Fruit fly (Drosophila melanogaster) whole organism, embryonic: ENCODE results near the gene Lst8.
A peak's percentile ranks its signal among the peaks of the same experiment; 100 is the strongest.

Source experiments
- B-H1 ChIP-seq: fragments of 200-800 bp; sonication (Bioruptor generic); IDR thresholded peaks from 3 replicates; pipeline ENCODE4 v1.3.6; 2022; ENCODE audit warnings: missing biosample characterization, missing genetic modification characterization
- CG10979 ChIP-seq: fragments of 200-800 bp; sonication (Bioruptor generic); optimal IDR thresholded peaks from 2 replicates; lab custom pipeline; 2018; ENCODE audit warnings: missing biosample characterization, mild to moderate bottlenecking, missing genetic modification characterization, moderate library complexity
- CG11695 ChIP-seq: fragments of 200-800 bp; sonication (Bioruptor generic); IDR thresholded peaks from 3 replicates; pipeline ENCODE4 v1.3.6; 2022; ENCODE audit warnings: missing biosample characterization, missing genetic modification characterization
- CG12071 ChIP-seq: fragments of 200-800 bp; sonication (Bioruptor generic); optimal IDR thresholded peaks from 3 replicates; lab custom pipeline; 2018; ENCODE audit warnings: missing biosample characterization, mild to moderate bottlenecking, missing genetic modification characterization
- CG12236 ChIP-seq: fragments of 200-800 bp; sonication (Bioruptor generic); optimal IDR thresholded peaks from 2 replicates; lab custom pipeline; 2016; ENCODE audit warnings: missing biosample characterization, missing genetic modification characterization
- CG12299 ChIP-seq: fragments of 200-800 bp; sonication (Bioruptor generic); optimal IDR thresholded peaks from 2 replicates; lab custom pipeline; 2018; ENCODE audit warnings: missing biosample characterization, mild to moderate bottlenecking, missing genetic modification characterization
- CG13296 ChIP-seq: fragments of 200-800 bp; sonication (Bioruptor generic); optimal IDR thresholded peaks from 3 replicates; lab custom pipeline; 2018; ENCODE audit warnings: missing biosample characterization, mild to moderate bottlenecking, missing genetic modification characterization
- CG1602 ChIP-seq: fragments of 200-800 bp; sonication (Bioruptor generic); optimal IDR thresholded peaks from 3 replicates; lab custom pipeline; 2016; ENCODE audit warnings: missing biosample characterization, missing genetic modification characterization
- CG17802 ChIP-seq: fragments of 200-800 bp; sonication (Bioruptor generic); optimal IDR thresholded peaks from 2 replicates; lab custom pipeline; 2018; ENCODE audit warnings: missing biosample characterization, mild to moderate bottlenecking, missing genetic modification characterization, moderate library complexity
- CG17912 ChIP-seq: fragments of 200-800 bp; sonication (Bioruptor generic); optimal IDR thresholded peaks from 2 replicates; lab custom pipeline; 2018; ENCODE audit warnings: missing biosample characterization, mild to moderate bottlenecking, missing genetic modification characterization
- CG2129 ChIP-seq: fragments of 200-800 bp; sonication (Bioruptor generic); IDR thresholded peaks from 2 replicates; pipeline ENCODE4 v1.3.6; 2022; ENCODE audit warnings: missing biosample characterization, missing genetic modification characterization; ENCODE audit not compliant: partially characterized antibody
- CG2199 ChIP-seq: fragments of 200-800 bp; sonication (Bioruptor generic); IDR thresholded peaks from 3 replicates; pipeline ENCODE4 v1.3.6; 2022; ENCODE audit warnings: missing biosample characterization, missing genetic modification characterization
- CG3407 ChIP-seq: fragments of 200-800 bp; sonication (Bioruptor generic); optimal IDR thresholded peaks from 2 replicates; lab custom pipeline; 2018; ENCODE audit warnings: missing biosample characterization, mild to moderate bottlenecking, missing genetic modification characterization
- CG5245 ChIP-seq: fragments of 200-800 bp; sonication (Bioruptor generic); optimal IDR thresholded peaks from 3 replicates; lab custom pipeline; 2016; ENCODE audit warnings: missing biosample characterization, missing genetic modification characterization
- CG8290 ChIP-seq, 3 experiments: fragments of 200-800 bp; sonication (Bioruptor generic); optimal IDR thresholded peaks; 2 replicates each; lab custom pipeline; 2016 to 2019; ENCODE audit warnings: missing biosample characterization in 3 of 3, missing genetic modification characterization in 3 of 3, mild to moderate bottlenecking in 2 of 3, moderate library complexity in 1 of 3
- CG9932 ChIP-seq: fragments of 200-800 bp; sonication (Bioruptor generic); IDR thresholded peaks from 2 replicates; pipeline ENCODE4 v1.3.6; 2022; ENCODE audit warnings: missing biosample characterization, missing genetic modification characterization
- Chrac-16 ChIP-seq: fragments of 200-800 bp; sonication (Bioruptor generic); optimal IDR thresholded peaks from 3 replicates; lab custom pipeline; 2016; ENCODE audit warnings: missing biosample characterization, missing genetic modification characterization
- Drgx ChIP-seq: fragments of 200-800 bp; sonication (Bioruptor generic); IDR thresholded peaks from 2 replicates; pipeline ENCODE4 v1.3.6; 2022; ENCODE audit warnings: missing biosample characterization, missing genetic modification characterization
- H2.0 ChIP-seq: fragments of 200-800 bp; sonication (Bioruptor generic); IDR thresholded peaks from 2 replicates; pipeline ENCODE4 v1.3.6; 2022; ENCODE audit warnings: missing biosample characterization, missing genetic modification characterization
- HLH4C ChIP-seq: fragments of 200-800 bp; sonication (Bioruptor generic); IDR thresholded peaks from 3 replicates; pipeline ENCODE4 v1.3.6; 2022; ENCODE audit warnings: missing biosample characterization, missing genetic modification characterization; ENCODE audit not compliant: partially characterized antibody
- HmgZ ChIP-seq: fragments of 200-800 bp; sonication (Bioruptor generic); optimal IDR thresholded peaks from 2 replicates; lab custom pipeline; 2018; ENCODE audit warnings: missing biosample characterization, mild to moderate bottlenecking, missing genetic modification characterization
- Hr51 ChIP-seq, 2 experiments: fragments of 200-800 bp; sonication (Bioruptor generic); optimal IDR thresholded peaks; 2 replicates in 1 of 2; 3 replicates in 1 of 2; lab custom pipeline; 2016 to 2018; ENCODE audit warnings: missing biosample characterization in 2 of 2, missing genetic modification characterization in 2 of 2, mild to moderate bottlenecking in 1 of 2, moderate library complexity in 1 of 2
- MTF-1 ChIP-seq: fragments of 200-800 bp; sonication (Bioruptor generic); optimal IDR thresholded peaks from 2 replicates; lab custom pipeline; 2018; ENCODE audit warnings: missing biosample characterization, mild to moderate bottlenecking, missing genetic modification characterization, borderline replicate concordance
- Poxn ChIP-seq: fragments of 200-800 bp; sonication (Bioruptor generic); IDR thresholded peaks from 2 replicates; pipeline ENCODE4 v1.3.6; 2022; ENCODE audit warnings: missing biosample characterization, missing genetic modification characterization
- Sry-β ChIP-seq: fragments of 200-800 bp; sonication (Bioruptor generic); optimal IDR thresholded peaks from 2 replicates; lab custom pipeline; 2018; ENCODE audit warnings: missing biosample characterization, mild to moderate bottlenecking, missing genetic modification characterization, moderate library complexity
- al ChIP-seq: fragments of 200-800 bp; sonication (Bioruptor generic); IDR thresholded peaks from 2 replicates; pipeline ENCODE4 v1.3.6; 2022; ENCODE audit warnings: missing biosample characterization, missing genetic modification characterization
- aop ChIP-seq: fragments of 200-800 bp; sonication (Bioruptor generic); IDR thresholded peaks from 2 replicates; pipeline ENCODE4 v1.3.6; 2022; ENCODE audit warnings: missing biosample characterization, missing genetic modification characterization
- ase ChIP-seq: fragments of 200-800 bp; sonication (Bioruptor generic); IDR thresholded peaks from 3 replicates; pipeline ENCODE4 v1.3.6; 2022; ENCODE audit warnings: missing biosample characterization, missing genetic modification characterization
- bcd ChIP-seq: fragments of 200-800 bp; sonication (Bioruptor generic); optimal IDR thresholded peaks from 2 replicates; lab custom pipeline; 2017; ENCODE audit warnings: missing biosample characterization, mild to moderate bottlenecking, missing genetic modification characterization
- cato ChIP-seq: fragments of 200-800 bp; sonication (Bioruptor generic); optimal IDR thresholded peaks from 2 replicates; lab custom pipeline; 2016; ENCODE audit warnings: missing biosample characterization, missing genetic modification characterization, borderline replicate concordance
- caup ChIP-seq: fragments of 200-800 bp; sonication (Bioruptor generic); optimal IDR thresholded peaks from 3 replicates; lab custom pipeline; 2017; ENCODE audit warnings: missing biosample characterization, mild to moderate bottlenecking, missing genetic modification characterization, moderate library complexity; ENCODE audit not compliant: severe bottlenecking
- kah ChIP-seq: fragments of 200-800 bp; sonication (Bioruptor generic); optimal IDR thresholded peaks from 2 replicates; lab custom pipeline; 2018; ENCODE audit warnings: missing biosample characterization, mild to moderate bottlenecking, missing genetic modification characterization
- ken ChIP-seq: fragments of 200-800 bp; sonication (Bioruptor generic); IDR thresholded peaks from 3 replicates; pipeline ENCODE4 v1.3.6; 2022; ENCODE audit warnings: missing biosample characterization, missing genetic modification characterization
- lmd ChIP-seq: fragments of 200-800 bp; sonication (Bioruptor generic); IDR thresholded peaks from 2 replicates; pipeline ENCODE4 v1.3.6; 2022; ENCODE audit warnings: missing biosample characterization, missing genetic modification characterization
- lov ChIP-seq, 2 experiments: fragments of 200-800 bp in 1 of 2; fragments of >200 bp in 1 of 2; sonication (Bioruptor generic) in 1 of 2; IDR thresholded peaks in 1 of 2; optimal IDR thresholded peaks in 1 of 2; 2 replicates in 1 of 2; 3 replicates in 1 of 2; pipeline versions ENCODE4 v1.3.6 to Lab custom; 2017 to 2022; ENCODE audit warnings: missing biosample characterization in 1 of 2, missing genetic modification characterization in 1 of 2
- mam ChIP-seq: fragments of 200-800 bp; sonication (Bioruptor generic); optimal IDR thresholded peaks from 3 replicates; lab custom pipeline; 2016; ENCODE audit warnings: missing biosample characterization, missing genetic modification characterization
- mirr ChIP-seq: fragments of 200-800 bp; sonication (Bioruptor generic); optimal IDR thresholded peaks from 3 replicates; lab custom pipeline; 2018; ENCODE audit warnings: missing biosample characterization, mild to moderate bottlenecking, missing genetic modification characterization
- oc ChIP-seq: fragments of 200-800 bp; sonication (Bioruptor generic); optimal IDR thresholded peaks from 2 replicates; lab custom pipeline; 2018; ENCODE audit warnings: missing biosample characterization, mild to moderate bottlenecking, missing genetic modification characterization, moderate library complexity
- rib ChIP-seq: fragments of 200-800 bp; sonication (Bioruptor generic); IDR thresholded peaks from 2 replicates; pipeline ENCODE4 v1.3.6; 2022; ENCODE audit warnings: missing biosample characterization, missing genetic modification characterization
- row ChIP-seq: fragments of 200-800 bp; sonication (Bioruptor generic); IDR thresholded peaks from 3 replicates; pipeline ENCODE4 v1.3.6; 2022; ENCODE audit warnings: missing biosample characterization, missing genetic modification characterization
- seq ChIP-seq: fragments of 200-800 bp; sonication (Bioruptor generic); IDR thresholded peaks from 2 replicates; pipeline ENCODE4 v1.3.6; 2022; ENCODE audit warnings: missing biosample characterization, missing genetic modification characterization
- sim ChIP-seq: fragments of 200-800 bp; sonication (Bioruptor generic); IDR thresholded peaks from 2 replicates; pipeline ENCODE4 v1.3.6; 2022; ENCODE audit warnings: missing biosample characterization, missing genetic modification characterization
- sr ChIP-seq: fragments of 200-800 bp; sonication (Bioruptor generic); IDR thresholded peaks from 3 replicates; pipeline ENCODE4 v1.3.6; 2022; ENCODE audit warnings: missing biosample characterization, missing genetic modification characterization
- ssp ChIP-seq: fragments of 200-800 bp; sonication (Bioruptor generic); IDR thresholded peaks from 2 replicates; pipeline ENCODE4 v1.3.6; 2022; ENCODE audit warnings: missing biosample characterization, missing genetic modification characterization
- tgo ChIP-seq: fragments of 200-800 bp; sonication (Bioruptor generic); IDR thresholded peaks from 3 replicates; pipeline ENCODE4 v1.3.6; 2022; ENCODE audit warnings: missing biosample characterization, missing genetic modification characterization
- vnd ChIP-seq: fragments of 200-800 bp; sonication (Bioruptor generic); IDR thresholded peaks from 3 replicates; pipeline ENCODE4 v1.3.6; 2022; ENCODE audit warnings: missing biosample characterization, missing genetic modification characterization; ENCODE audit not compliant: partially characterized antibody
- z ChIP-seq: fragments of 200-800 bp; sonication (Bioruptor generic); IDR thresholded peaks from 3 replicates; pipeline ENCODE4 v1.3.6; 2022; ENCODE audit warnings: missing biosample characterization, missing genetic modification characterization
- zfh1 ChIP-seq: fragments of 200-800 bp; sonication (Bioruptor generic); IDR thresholded peaks from 3 replicates; pipeline ENCODE4 v1.3.6; 2022; ENCODE audit warnings: missing biosample characterization, missing genetic modification characterization

Lst8 gene

dm6 chrX:9585359-9586002 lies 20.3 kb downstream of the Lst8 start, which contains the start of gene Hex-A (continued):
- no peak for TF ChIP-seq CG2129 (GFP tag; lab: Robert Waterston, UW)
- peak; percentile 56; the same call in 2 of the 3 replicates for TF ChIP-seq sr (GFP tag; lab: Robert Waterston, UW)
- peak; percentile 86 to 99 for TF ChIP-seq Hr51 (GFP tag; optimal IDR thresholded peaks at IDR 0.05; lab: Kevin White, UChicago)
- TF ChIP-seq CG10979 (tag; lab: Kevin White, UChicago), result peak; percentile 98
- TF ChIP-seq CG1602 (GFP tag; lab: Kevin White, UChicago), result peak; percentile 87
- TF ChIP-seq MTF-1 (GFP tag; lab: Kevin White, UChicago), result peak; percentile 86
- TF ChIP-seq CG2199 (GFP tag; lab: Robert Waterston, UW), result peak; percentile 38; the same call in 1 of the 3 replicates
- TF ChIP-seq ken, result peak; percentile 80
- TF ChIP-seq oc, result peak; percentile 94
- peak; percentile 59 for TF ChIP-seq Poxn (GFP tag; lab: Robert Waterston, UW)
- peak; percentile 93 for TF ChIP-seq row
- TF ChIP-seq CG12236, result peak; percentile 90
- peak; percentile 92 for TF ChIP-seq mam (GFP tag; lab: Kevin White, UChicago)
- peak; percentile 75 for TF ChIP-seq CG17912 (GFP tag; lab: Kevin White, UChicago)
- peak; percentile 91 for TF ChIP-seq CG3407 (GFP tag; lab: Kevin White, UChicago)
- TF ChIP-seq H2.0 (GFP tag; lab: Robert Waterston, UW), result peak; percentile 85
- TF ChIP-seq tgo (GFP tag; lab: Robert Waterston, UW), result peak; percentile 91
- peak; percentile 72 for TF ChIP-seq sim
- peak; percentile 78 for TF ChIP-seq CG5245
- peak; percentile 97 for TF ChIP-seq caup (GFP tag; lab: Kevin White, UChicago)
- peak; percentile 98 for TF ChIP-seq CG12299
- peak; percentile 92 for TF ChIP-seq kah (GFP tag; lab: Kevin White, UChicago)
- TF ChIP-seq CG17802 (tag; lab: Kevin White, UChicago), result peak; percentile 77
- TF ChIP-seq cato, result peak; percentile 82
- TF ChIP-seq Chrac-16 (GFP tag; lab: Kevin White, UChicago), result peak; percentile 79
- TF ChIP-seq CG8290 (GFP tag; optimal IDR thresholded peaks at IDR 0.05; lab: Kevin White, UChicago), result peak; percentile 87
- peak; percentile 91 to 95 for TF ChIP-seq CG8290 (tag; optimal IDR thresholded peaks at IDR 0.05; lab: Kevin White, UChicago)
- TF ChIP-seq lov (optimal IDR thresholded peaks at IDR 0.05; lab: Kevin White, UChicago), result no peak
- TF ChIP-seq lov (GFP tag; IDR thresholded peaks at IDR 0.05; lab: Robert Waterston, UW), result peak; percentile 80
- TF ChIP-seq al (GFP tag; lab: Robert Waterston, UW), result peak; percentile 84
- peak; percentile 85 for TF ChIP-seq CG9932 (GFP tag; lab: Robert Waterston, UW)
- peak; percentile 96 for TF ChIP-seq bcd
- TF ChIP-seq mirr, result peak; percentile 96
- peak; percentile 92 for TF ChIP-seq lmd
- peak; percentile 83 for TF ChIP-seq ase (GFP tag; lab: Robert Waterston, UW)
- TF ChIP-seq HLH4C (GFP tag; lab: Robert Waterston, UW), result peak; percentile 50; the same call in 1 of the 3 replicates
- peak; percentile 36 for TF ChIP-seq Sry-β
- no peak for TF ChIP-seq vnd (GFP tag; lab: Robert Waterston, UW)
- peak; percentile 77 for TF ChIP-seq aop
- TF ChIP-seq Drgx (GFP tag; lab: Robert Waterston, UW), result peak; percentile 88
- TF ChIP-seq CG11695 (GFP tag; lab: Robert Waterston, UW), result peak; percentile 96
- TF ChIP-seq rib (GFP tag; lab: Robert Waterston, UW), result peak; percentile 95
- peak; percentile 95 for TF ChIP-seq z (GFP tag; lab: Robert Waterston, UW)
- peak; percentile 96 for TF ChIP-seq seq
- TF ChIP-seq HmgZ (tag; lab: Kevin White, UChicago), result peak; percentile 98
- TF ChIP-seq zfh1 (GFP tag; lab: Robert Waterston, UW), result peak; percentile 90
- TF ChIP-seq CG12071 (GFP tag; lab: Kevin White, UChicago), result peak; percentile 94
- peak; percentile 86 for TF ChIP-seq B-H1
- TF ChIP-seq CG13296 (GFP tag; lab: Kevin White, UChicago), result peak; percentile 99
- TF ChIP-seq ssp (GFP tag; lab: Robert Waterston, UW), result peak; percentile 70
